Worm (Caenorhabditis elegans): ENCODE results near the gene pstk-1.

DNA sequence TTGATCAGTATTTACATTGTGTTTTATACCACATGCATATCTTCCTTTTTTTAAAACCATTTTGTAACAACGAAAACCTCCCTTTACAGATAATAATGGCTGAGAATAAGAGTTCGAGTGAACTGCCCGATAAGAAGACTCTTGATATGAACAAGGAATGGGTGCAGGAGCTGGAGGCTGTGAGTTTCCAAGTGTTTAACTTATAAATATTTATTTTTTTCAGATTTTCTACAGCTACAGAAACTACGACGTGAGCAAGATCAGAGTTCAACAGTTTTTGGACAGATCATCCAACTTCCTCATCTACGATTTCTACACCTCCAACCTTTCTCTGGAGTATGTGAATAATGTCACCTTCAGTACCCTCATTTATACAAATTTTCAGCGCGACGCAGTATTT is 30.0 kb downstream of the pstk-1 start, which contains the start of gene herd-1:
- TF ChIP-seq him-1 (tag; optimal IDR thresholded peaks at IDR 0.05) (no peak), dao-5 (tag; optimal IDR thresholded peaks at IDR 0.05) (no peak)

Measured in whole organism, L4/young adult.